Worm (Caenorhabditis elegans) whole organism, late embryonic: ENCODE measurements around the gene srh-245.

Source experiments
- K02D7.2 ChIP-seq: sonication (generic microtip); optimal IDR thresholded peaks from 2 replicates; lab custom pipeline; 2017; ENCODE audit warnings: mild to moderate bottlenecking, missing genetic modification characterization, missing compliant biosample characterization
- K09A11.1 ChIP-seq: sonication (generic microtip); optimal IDR thresholded peaks from 2 replicates; lab custom pipeline; 2017; ENCODE audit warnings: antibody characterized with exemption, mild to moderate bottlenecking, missing genetic modification characterization, missing compliant biosample characterization; ENCODE audit not compliant: insufficient read depth
- T23F11.4 ChIP-seq: fragments of 200-800 bp; sonication (Bioruptor generic); optimal IDR thresholded peaks from 2 replicates; lab custom pipeline; 2018; ENCODE audit warnings: mild to moderate bottlenecking, missing genetic modification characterization, missing compliant biosample characterization
- Y22D7AL.16 ChIP-seq: sonication (generic microtip); optimal IDR thresholded peaks from 2 replicates; lab custom pipeline; 2016; ENCODE audit warnings: missing genetic modification characterization, missing compliant biosample characterization
- ceh-30 ChIP-seq: fragments of 150-350 bp; optimal IDR thresholded peaks from 2 replicates; lab custom pipeline; 2014; ENCODE audit warnings: missing biosample characterization, missing genetic modification characterization
- ceh-34 ChIP-seq: sonication (generic microtip); optimal IDR thresholded peaks from 2 replicates; lab custom pipeline; 2016; ENCODE audit warnings: mild to moderate bottlenecking, missing genetic modification characterization, missing compliant biosample characterization
- ceh-9 ChIP-seq: sonication (generic microtip); optimal IDR thresholded peaks from 2 replicates; lab custom pipeline; 2016; ENCODE audit warnings: mild to moderate bottlenecking, missing genetic modification characterization, inconsistent platforms, missing compliant biosample characterization
- elt-4 ChIP-seq: sonication (generic microtip); optimal IDR thresholded peaks from 2 replicates; lab custom pipeline; 2016; ENCODE audit warnings: missing genetic modification characterization, missing compliant biosample characterization
- ets-4 ChIP-seq: sonication (generic microtip); optimal IDR thresholded peaks from 2 replicates; lab custom pipeline; 2016; ENCODE audit warnings: missing genetic modification characterization, missing compliant biosample characterization
- eyg-1 ChIP-seq: sonication (generic microtip); optimal IDR thresholded peaks from 2 replicates; lab custom pipeline; 2016; ENCODE audit warnings: missing genotype, missing genetic modification characterization, missing compliant biosample characterization
- fax-1 ChIP-seq: sonication (generic microtip); optimal IDR thresholded peaks from 2 replicates; lab custom pipeline; 2016; ENCODE audit warnings: missing genotype, missing genetic modification characterization, missing compliant biosample characterization
- fkh-6 ChIP-seq: sonication (generic microtip); optimal IDR thresholded peaks from 2 replicates; lab custom pipeline; 2016; ENCODE audit warnings: missing genetic modification characterization, missing compliant biosample characterization
- hlh-15 ChIP-seq: sonication (generic microtip); optimal IDR thresholded peaks from 2 replicates; lab custom pipeline; 2016; ENCODE audit warnings: missing genetic modification characterization, missing compliant biosample characterization
- hlh-8 ChIP-seq: sonication (generic microtip); optimal IDR thresholded peaks from 2 replicates; lab custom pipeline; 2016; ENCODE audit warnings: missing genotype, missing genetic modification characterization, missing compliant biosample characterization
- lim-6 ChIP-seq: sonication (generic microtip); optimal IDR thresholded peaks from 2 replicates; lab custom pipeline; 2016; ENCODE audit warnings: missing genetic modification characterization, missing compliant biosample characterization
- lin-11 ChIP-seq: fragments of 200-800 bp; sonication (Bioruptor generic); optimal IDR thresholded peaks from 2 replicates; lab custom pipeline; 2018; ENCODE audit warnings: mild to moderate bottlenecking, missing genetic modification characterization, missing compliant biosample characterization
- nfya-1 ChIP-seq: sonication (generic microtip); optimal IDR thresholded peaks from 2 replicates; lab custom pipeline; 2017; ENCODE audit warnings: missing genetic modification characterization, mild to moderate bottlenecking, missing compliant biosample characterization, antibody characterized with exemption, moderate library complexity
- nhr-11 ChIP-seq: fragments of 150-350 bp; optimal IDR thresholded peaks from 2 replicates; lab custom pipeline; 2014; ENCODE audit warnings: missing biosample characterization, missing genetic modification characterization
- nhr-232 ChIP-seq: sonication (generic microtip); optimal IDR thresholded peaks from 2 replicates; lab custom pipeline; 2016; ENCODE audit warnings: missing genetic modification characterization, missing compliant biosample characterization
- npax-4 ChIP-seq: sonication (generic microtip); optimal IDR thresholded peaks from 2 replicates; lab custom pipeline; 2016; ENCODE audit warnings: missing genetic modification characterization, missing compliant biosample characterization
- pag-3 ChIP-seq: sonication (generic microtip); optimal IDR thresholded peaks from 2 replicates; lab custom pipeline; 2016; ENCODE audit warnings: missing compliant biosample characterization, missing genetic modification characterization, borderline replicate concordance
- pha-2 ChIP-seq: sonication (generic microtip); optimal IDR thresholded peaks from 2 replicates; lab custom pipeline; 2017; ENCODE audit warnings: mild to moderate bottlenecking, missing genetic modification characterization, missing compliant biosample characterization
- pros-1 ChIP-seq: fragments of 150-350 bp; optimal IDR thresholded peaks from 2 replicates; lab custom pipeline; 2014; ENCODE audit warnings: missing biosample characterization, missing genetic modification reagents, missing genetic modification characterization
- rnt-1 ChIP-seq: sonication (generic microtip); optimal IDR thresholded peaks from 2 replicates; lab custom pipeline; 2016; ENCODE audit warnings: missing genetic modification characterization, missing compliant biosample characterization
- sdc-2 ChIP-seq: sonication (generic microtip); optimal IDR thresholded peaks from 2 replicates; lab custom pipeline; 2016; ENCODE audit warnings: missing genotype, missing genetic modification characterization, missing compliant biosample characterization
- sox-4 ChIP-seq: sonication (generic microtip); optimal IDR thresholded peaks from 2 replicates; lab custom pipeline; 2017; ENCODE audit warnings: mild to moderate bottlenecking, missing genetic modification characterization, inconsistent platforms, missing compliant biosample characterization
- tbx-2 ChIP-seq: sonication (generic microtip); optimal IDR thresholded peaks from 2 replicates; lab custom pipeline; 2016; ENCODE audit warnings: missing genetic modification characterization, missing compliant biosample characterization
- unc-3 ChIP-seq, 2 experiments: fragments of 200-800 bp in 1 of 2; sonication (Bioruptor generic) in 1 of 2; sonication (generic microtip) in 1 of 2; conservative IDR thresholded peaks in 1 of 2; optimal IDR thresholded peaks in 1 of 2; 2 replicates each; pipeline versions ENCODE4 v1.3.6 to Lab custom; 2016 to 2022; ENCODE audit warnings: missing compliant biosample characterization in 2 of 2, missing genetic modification characterization in 2 of 2, missing genetic modification reagents in 1 of 2
- unc-55 ChIP-seq: sonication (generic microtip); optimal IDR thresholded peaks from 2 replicates; lab custom pipeline; 2017; ENCODE audit warnings: missing biosample characterization, missing genetic modification reagents, missing genetic modification characterization
- zip-5 ChIP-seq: sonication (generic microtip); optimal IDR thresholded peaks from 2 replicates; lab custom pipeline; 2016; ENCODE audit warnings: missing genetic modification characterization, missing compliant biosample characterization

srh-245 gene

DNA sequence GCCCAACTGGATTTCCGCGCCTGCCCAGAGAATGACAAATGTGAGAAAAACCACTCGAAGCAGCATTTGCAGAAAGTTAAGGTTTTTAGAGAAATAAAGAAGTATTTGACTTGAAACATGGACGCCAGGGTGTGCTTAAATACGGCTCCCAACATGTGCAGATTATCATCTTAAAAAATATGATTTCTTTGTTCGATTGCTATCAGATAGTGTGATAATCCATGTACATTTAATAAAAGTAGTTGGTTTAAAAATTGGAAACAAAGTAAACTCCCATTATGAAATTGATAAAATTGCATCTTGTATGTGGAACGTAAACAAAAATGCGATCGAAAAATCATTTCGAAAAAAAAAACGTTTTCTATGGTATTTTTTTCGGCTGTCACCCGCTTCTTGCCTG lies 28.1 kb downstream of the srh-245 start, which contains the start of gene F48G7.8:
Gene F48G7.8, minus strand, starts transcription at position 101 of the 400 bp plus-strand sequence.
- no peak for TF ChIP-seq elt-4 (tag; lab: Kevin White, UChicago)
- TF ChIP-seq sdc-2 (tag; lab: Kevin White, UChicago), result no peak
- TF ChIP-seq unc-55 (GFP tag; lab: Kevin White, UChicago), result no peak
- TF ChIP-seq lin-11 (tag; lab: Kevin White, UChicago), result no peak
- TF ChIP-seq nhr-232 (tag; lab: Kevin White, UChicago), result no peak
- TF ChIP-seq rnt-1 (tag; lab: Kevin White, UChicago), result no peak
- TF ChIP-seq zip-5 (tag; lab: Kevin White, UChicago), result no peak

- TF ChIP-seq nhr-11 (tag; lab: Kevin White, UChicago) (no peak), pag-3 (tag; lab: Kevin White, UChicago) (no peak), lin-11 (tag; lab: Kevin White, UChicago) (no peak)
Observed at ce11 chrV:626321-626720, 29.4 kb downstream of the srh-245 start, which contains the start of gene F48G7.7. TSS of gene F48G7.7 (minus strand) at chrV:626421.

DNA sequence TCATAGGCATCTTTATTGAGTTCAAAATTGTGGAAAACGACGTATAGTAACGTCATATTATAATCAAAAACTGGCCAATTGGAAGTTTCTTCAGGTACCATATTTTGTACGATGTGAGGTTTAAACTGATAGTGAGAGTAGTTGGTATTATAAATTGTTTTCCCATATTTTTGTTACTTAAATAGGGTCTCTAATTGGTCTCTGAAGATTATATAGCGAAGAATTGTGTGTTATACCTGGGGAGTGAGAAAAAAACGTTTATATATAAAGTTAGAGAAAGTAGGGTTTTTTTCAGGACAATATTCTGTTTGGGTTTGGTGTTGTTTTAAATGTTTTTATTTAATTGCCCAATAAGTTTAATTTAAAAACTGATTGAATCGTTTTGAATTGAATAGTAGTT lies 30.8 kb downstream of the srh-245 start, which contains the start of gene srt-17:
Gene srt-17, minus strand, starts transcription at position 101 of the 400 bp plus-strand sequence.
- TF ChIP-seq ceh-9 (tag; lab: Kevin White, UChicago), result no peak
- TF ChIP-seq lim-6 (tag; lab: Kevin White, UChicago), result no peak
- no peak for TF ChIP-seq pag-3 (tag; lab: Kevin White, UChicago)
- no peak for TF ChIP-seq T23F11.4 (GFP tag; lab: Kevin White, UChicago)
- no peak for TF ChIP-seq ceh-30 (tag; lab: Kevin White, UChicago)
- no peak for TF ChIP-seq sox-4 (tag; lab: Kevin White, UChicago)
- TF ChIP-seq elt-4 (tag; lab: Kevin White, UChicago), result no peak
- no peak for TF ChIP-seq nfya-1 (tag; lab: Kevin White, UChicago)
- no peak for TF ChIP-seq unc-55 (GFP tag; lab: Kevin White, UChicago)
- TF ChIP-seq fkh-6, result no peak
- TF ChIP-seq nhr-11 (tag; lab: Kevin White, UChicago), result no peak
- TF ChIP-seq zip-5 (tag; lab: Kevin White, UChicago), result no peak
- TF ChIP-seq ceh-34, result no peak
- no peak for TF ChIP-seq nhr-232 (tag; lab: Kevin White, UChicago)
- TF ChIP-seq ets-4 (tag; lab: Kevin White, UChicago), result no peak
- TF ChIP-seq, all 69 proteins: peak for 0

DNA sequence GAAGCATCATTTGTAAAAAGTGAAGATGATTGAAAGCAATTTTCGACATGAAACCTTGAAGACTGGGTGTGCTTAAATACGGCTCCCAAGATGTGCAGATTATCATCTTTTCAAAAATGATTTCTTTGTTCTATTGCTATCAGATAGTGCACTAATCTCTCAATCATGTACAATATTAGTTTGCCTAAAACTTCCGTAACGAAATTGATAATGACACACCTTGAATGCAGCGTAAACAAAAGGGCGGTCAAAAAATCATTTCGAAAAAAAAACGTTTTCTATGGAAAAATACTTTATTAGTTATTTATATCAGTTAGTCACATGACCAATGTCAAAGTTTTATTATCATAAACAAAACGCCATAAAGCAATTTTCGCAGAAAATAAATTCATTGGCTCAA lies 32.8 kb downstream of the srh-245 start, which contains the start of gene F48G7.5:
Gene F48G7.5, minus strand, starts transcription at position 34 of the 400 bp plus-strand sequence.
- TF ChIP-seq zip-5 (tag; lab: Kevin White, UChicago), result no peak
- TF ChIP-seq Y22D7AL.16 (tag; lab: Kevin White, UChicago), result no peak
- TF ChIP-seq, all 69 proteins: peak for 0

ce11 chrV:620987-621386 lies 34.7 kb downstream of the srh-245 start:
- TF ChIP-seq K09A11.1 (tag; lab: Kevin White, UChicago) (no peak), npax-4 (tag; lab: Kevin White, UChicago) (no peak), rnt-1 (tag; lab: Kevin White, UChicago) (no peak), unc-3 (GFP tag; conservative IDR thresholded peaks at IDR 0.05; lab: Robert Waterston, UW) (no peak), unc-3 (tag; optimal IDR thresholded peaks at IDR 0.05; lab: Kevin White, UChicago) (no peak), ceh-34 (no peak), ceh-9 (tag; lab: Kevin White, UChicago) (no peak), pros-1 (tag; lab: Kevin White, UChicago) (no peak), tbx-2 (tag; lab: Kevin White, UChicago) (no peak), pha-2 (tag; lab: Kevin White, UChicago) (no peak), fax-1 (tag; lab: Kevin White, UChicago) (no peak), eyg-1 (tag; lab: Kevin White, UChicago) (no peak), hlh-15 (tag; lab: Kevin White, UChicago) (no peak), hlh-8 (tag; lab: Kevin White, UChicago) (no peak), K02D7.2 (tag; lab: Kevin White, UChicago) (no peak), lin-11 (tag; lab: Kevin White, UChicago) (no peak), ceh-30 (tag; lab: Kevin White, UChicago) (no peak), Y22D7AL.16 (tag; lab: Kevin White, UChicago) (no peak), sdc-2 (tag; lab: Kevin White, UChicago) (no peak)
